Worm (Caenorhabditis elegans) whole organism, L3 larva: Measurements from ENCODE around the gene cutl-25.

ENCODE experiments used
- R02D3.7 ChIP-seq: fragments of 150-350 bp; optimal IDR thresholded peaks from 2 replicates; lab custom pipeline; 2014; ENCODE audit warnings: missing biosample characterization, missing genetic modification characterization
- ZK546.5 ChIP-seq: sonication (generic microtip); optimal IDR thresholded peaks from 2 replicates; lab custom pipeline; 2017; ENCODE audit warnings: missing biosample characterization, missing genetic modification characterization
- ama-1 ChIP-seq: fragments of 150-350 bp; optimal IDR thresholded peaks from 2 replicates; lab custom pipeline; 2018
- ceh-16 ChIP-seq: sonication (generic microtip); optimal IDR thresholded peaks from 2 replicates; lab custom pipeline; 2017; ENCODE audit warnings: missing biosample characterization, missing genetic modification characterization
- ceh-82 ChIP-seq: fragments of 150-350 bp; optimal IDR thresholded peaks from 2 replicates; lab custom pipeline; 2014; ENCODE audit warnings: missing biosample characterization, missing genetic modification characterization
- egl-27 ChIP-seq: sonication (generic microtip); optimal IDR thresholded peaks from 4 replicates; lab custom pipeline; 2017; ENCODE audit warnings: missing biosample characterization, missing genetic modification reagents, missing genetic modification characterization
- egl-5 ChIP-seq: fragments of 150-350 bp; optimal IDR thresholded peaks from 2 replicates; lab custom pipeline; 2017; ENCODE audit warnings: missing biosample characterization, missing genetic modification reagents, missing genetic modification characterization, inconsistent platforms
- elt-1 ChIP-seq: fragments of 150-350 bp; optimal IDR thresholded peaks from 2 replicates; lab custom pipeline; 2014; ENCODE audit warnings: missing biosample characterization, missing genetic modification characterization
- elt-2 ChIP-seq: sonication (generic microtip); optimal IDR thresholded peaks from 2 replicates; lab custom pipeline; 2016; ENCODE audit warnings: missing genetic modification reagents, mild to moderate bottlenecking, missing genetic modification characterization, missing compliant biosample characterization
- elt-3 ChIP-seq, 3 experiments: fragments of 150-350 bp in 1 of 3; sonication (generic microtip) in 2 of 3; optimal IDR thresholded peaks; 2 replicates in 2 of 3; 4 replicates in 1 of 3; lab custom pipeline; 2014 to 2017; ENCODE audit warnings: missing biosample characterization in 3 of 3, missing genetic modification characterization in 3 of 3
- fkh-10 ChIP-seq: sonication (generic microtip); optimal IDR thresholded peaks from 2 replicates; lab custom pipeline; 2017; ENCODE audit warnings: missing biosample characterization, missing genetic modification reagents, missing genetic modification characterization
- fkh-2 ChIP-seq: fragments of 150-350 bp; optimal IDR thresholded peaks from 2 replicates; lab custom pipeline; 2014; ENCODE audit warnings: missing biosample characterization, missing genetic modification reagents, missing genetic modification characterization
- fos-1 ChIP-seq: fragments of 150-350 bp; optimal IDR thresholded peaks from 2 replicates; lab custom pipeline; 2014; ENCODE audit warnings: missing biosample characterization, missing genetic modification characterization
- jun-1 ChIP-seq: fragments of 150-350 bp; optimal IDR thresholded peaks from 2 replicates; lab custom pipeline; 2014; ENCODE audit warnings: missing biosample characterization, missing genetic modification reagents, missing genetic modification characterization
- lin-15B ChIP-seq: fragments of 150-350 bp; optimal IDR thresholded peaks from 2 replicates; lab custom pipeline; 2014; ENCODE audit warnings: missing biosample characterization, missing genetic modification characterization
- lin-39 ChIP-seq: fragments of 150-350 bp; optimal IDR thresholded peaks from 2 replicates; lab custom pipeline; 2018; ENCODE audit warnings: missing biosample characterization, missing genetic modification reagents, missing genetic modification characterization
- mdl-1 ChIP-seq: fragments of 150-350 bp; optimal IDR thresholded peaks from 2 replicates; lab custom pipeline; 2014; ENCODE audit warnings: missing biosample characterization, missing genetic modification characterization
- nfya-1 ChIP-seq: sonication (generic microtip); optimal IDR thresholded peaks from 2 replicates; lab custom pipeline; 2017; ENCODE audit warnings: missing genetic modification characterization, mild to moderate bottlenecking, missing compliant biosample characterization, antibody characterized with exemption, moderate library complexity; ENCODE audit not compliant: insufficient read depth
- nhr-11 ChIP-seq: fragments of 150-350 bp; optimal IDR thresholded peaks from 2 replicates; lab custom pipeline; 2014; ENCODE audit warnings: missing biosample characterization, missing genetic modification characterization
- nhr-12 ChIP-seq: fragments of 150-350 bp; optimal IDR thresholded peaks from 2 replicates; lab custom pipeline; 2014; ENCODE audit warnings: missing biosample characterization, missing genetic modification characterization
- nhr-23 ChIP-seq: fragments of 150-350 bp; optimal IDR thresholded peaks from 2 replicates; lab custom pipeline; 2014; ENCODE audit warnings: missing biosample characterization, missing genetic modification reagents, missing genetic modification characterization
- nhr-237 ChIP-seq: fragments of 150-350 bp; optimal IDR thresholded peaks from 2 replicates; lab custom pipeline; 2014; ENCODE audit warnings: missing biosample characterization, missing genetic modification characterization
- nhr-28 ChIP-seq: fragments of 150-350 bp; optimal IDR thresholded peaks from 2 replicates; lab custom pipeline; 2014; ENCODE audit warnings: missing biosample characterization, missing genetic modification characterization
- nhr-43 ChIP-seq: sonication (generic microtip); optimal IDR thresholded peaks from 2 replicates; lab custom pipeline; 2016; ENCODE audit warnings: mild to moderate bottlenecking, missing genetic modification characterization, missing compliant biosample characterization; ENCODE audit not compliant: poor library complexity, severe bottlenecking
- nhr-67 ChIP-seq: fragments of 150-350 bp; optimal IDR thresholded peaks from 2 replicates; lab custom pipeline; 2014; ENCODE audit warnings: missing biosample characterization, missing genetic modification characterization
- nhr-76 ChIP-seq: fragments of 150-350 bp; sonication (generic microtip); optimal IDR thresholded peaks from 5 replicates; lab custom pipeline; 2014; ENCODE audit warnings: missing biosample characterization, missing genetic modification characterization
- nhr-77 ChIP-seq: fragments of 150-350 bp; optimal IDR thresholded peaks from 2 replicates; lab custom pipeline; 2014; ENCODE audit warnings: missing biosample characterization, missing genetic modification characterization
- pha-4 ChIP-seq: fragments of 150-350 bp; optimal IDR thresholded peaks from 2 replicates; lab custom pipeline; 2014; ENCODE audit warnings: missing biosample characterization, missing genetic modification reagents, missing genetic modification characterization
- sea-2 ChIP-seq: fragments of 150-350 bp; sonication (generic microtip); optimal IDR thresholded peaks from 4 replicates; lab custom pipeline; 2014; ENCODE audit warnings: missing biosample characterization, missing genetic modification reagents, missing genetic modification characterization
- skn-1 ChIP-seq: fragments of 150-350 bp; optimal IDR thresholded peaks from 2 replicates; lab custom pipeline; 2014; ENCODE audit warnings: missing biosample characterization, missing genetic modification characterization
- snpc-4 ChIP-seq: fragments of 150-350 bp; optimal IDR thresholded peaks from 2 replicates; lab custom pipeline; 2014; ENCODE audit warnings: missing biosample characterization, missing genetic modification characterization
- unc-39 ChIP-seq: sonication (generic microtip); optimal IDR thresholded peaks from 4 replicates; lab custom pipeline; 2017; ENCODE audit warnings: missing biosample characterization, missing genetic modification characterization
- ztf-11 ChIP-seq: fragments of 150-350 bp; optimal IDR thresholded peaks from 2 replicates; lab custom pipeline; 2014; ENCODE audit warnings: missing biosample characterization, missing genetic modification characterization
- ztf-4 ChIP-seq: fragments of 150-350 bp; optimal IDR thresholded peaks from 2 replicates; lab custom pipeline; 2014; ENCODE audit warnings: missing biosample characterization, missing genetic modification characterization

The cutl-25 gene

DNA sequence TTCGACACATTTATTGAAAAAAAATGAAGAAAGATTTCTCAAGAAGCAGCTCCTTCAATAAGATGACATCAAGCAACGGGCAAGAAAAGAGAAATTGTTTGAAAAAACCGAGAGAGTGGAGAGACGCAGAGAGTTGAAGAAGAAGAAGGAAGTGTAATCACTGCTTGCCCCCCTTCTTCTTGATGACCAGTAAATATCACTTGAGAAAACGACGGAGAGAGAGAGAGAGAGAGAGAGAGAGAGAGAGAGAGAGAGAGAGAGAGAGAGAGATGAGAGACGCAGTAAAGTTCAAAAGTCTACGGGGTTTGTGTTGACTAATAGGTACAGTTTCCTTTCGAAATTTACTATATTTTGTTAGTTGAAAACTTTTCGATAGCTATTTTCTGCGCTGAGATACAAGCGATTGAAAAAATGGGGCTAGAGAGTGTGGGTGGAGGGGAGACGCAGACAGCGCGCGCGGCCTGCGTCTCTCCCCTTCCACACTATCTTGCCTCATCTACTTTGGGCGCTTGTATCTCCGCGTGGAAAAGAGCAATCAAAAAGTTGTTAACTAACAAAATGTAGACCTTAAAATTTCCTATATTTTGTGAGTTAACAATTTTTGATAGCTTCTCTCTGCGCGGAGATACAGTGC, 19.1 kb upstream of the cutl-25 start (continued):
- TF ChIP-seq fos-1 = no peak
- no peak for TF ChIP-seq nhr-76 (tag; lab: Kevin White, UChicago)

DNA sequence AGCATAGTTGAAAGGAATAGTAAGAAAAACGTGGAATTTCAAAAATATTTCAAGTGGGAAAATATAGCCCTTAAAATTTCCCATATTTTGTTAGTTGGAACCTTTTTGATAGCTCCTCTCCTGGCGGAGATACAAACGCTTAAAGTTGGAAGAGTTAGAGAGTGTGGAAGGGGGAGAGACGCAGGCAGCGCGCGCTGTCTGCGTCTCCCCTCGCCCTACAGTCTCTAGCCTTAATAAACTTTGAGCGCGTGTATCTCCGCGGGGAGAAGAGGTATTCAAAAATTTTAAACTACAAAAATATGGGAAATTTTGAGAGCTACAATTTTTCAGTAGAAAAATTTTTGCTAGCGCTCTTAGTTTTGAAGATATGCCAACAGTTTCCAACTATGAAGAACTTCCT, 17.6 kb upstream of the cutl-25 start:
- no peak for TF ChIP-seq nhr-77
- no peak for TF ChIP-seq elt-2 (tag; lab: Kevin White, UChicago)
- TF ChIP-seq sea-2 = no peak
- no peak for TF ChIP-seq ceh-16 (tag; lab: Kevin White, UChicago)
- no peak for TF ChIP-seq nhr-237 (tag; lab: Kevin White, UChicago)
- TF ChIP-seq nhr-11 = no peak
- no peak for TF ChIP-seq ztf-4 (tag; lab: Kevin White, UChicago)
- no peak for TF ChIP-seq egl-27 (tag; lab: Kevin White, UChicago)
- TF ChIP-seq, all 47 proteins: peak for 0

- TF ChIP-seq lin-39 (tag; lab: Kevin White, UChicago) (peak; percentile 10), ztf-4 (tag; lab: Kevin White, UChicago) (no peak)
- TF ChIP-seq, all 47 proteins: peak for 1
Observed at ce11 chrIII:3063999-3064398, 17.1 kb upstream of the cutl-25 start, which contains the start of gene H06I04.6. Gene H06I04.6 (minus strand): TSS chrIII:3064343.

DNA sequence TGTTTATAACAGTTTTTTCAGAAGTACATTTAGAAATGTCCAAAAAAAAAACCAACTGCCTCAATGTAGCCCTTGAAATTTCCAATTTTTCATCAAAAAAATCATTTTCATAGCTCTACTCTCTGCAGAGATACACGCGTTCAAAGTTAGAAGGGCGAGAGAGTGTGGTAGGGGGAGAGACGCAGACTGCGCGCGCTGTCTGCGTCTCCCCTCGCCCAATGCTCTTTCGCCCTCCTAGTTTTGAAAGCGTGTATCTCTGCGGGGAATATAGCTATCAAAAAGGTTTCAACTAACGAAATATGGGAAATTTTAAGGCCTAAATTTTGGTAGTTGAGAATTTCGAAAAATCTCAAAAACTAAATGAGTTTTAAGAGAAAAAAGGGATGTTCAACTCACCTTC, 16.6 kb upstream of the cutl-25 start:
- no peak for TF ChIP-seq nhr-43 (tag; lab: Kevin White, UChicago)
- no peak for TF ChIP-seq fos-1
- TF ChIP-seq pha-4 (tag; lab: Kevin White, UChicago) = no peak
- TF ChIP-seq, all 47 proteins: peak for 0

ce11 chrIII:3063084-3063483, 16.1 kb upstream of the cutl-25 start:
- no peak for TF ChIP-seq skn-1 (tag; lab: Kevin White, UChicago)
- TF ChIP-seq elt-1 (tag; lab: Kevin White, UChicago) = no peak
- TF ChIP-seq ztf-4 (tag; lab: Kevin White, UChicago) = no peak
- TF ChIP-seq nfya-1 = no peak
- no peak for TF ChIP-seq unc-39 (tag; lab: Kevin White, UChicago)
- TF ChIP-seq R02D3.7 (tag; lab: Kevin White, UChicago) = no peak
- no peak for TF ChIP-seq fkh-10
- no peak for TF ChIP-seq nhr-12 (tag; lab: Kevin White, UChicago)
- no peak for TF ChIP-seq jun-1 (tag; lab: Kevin White, UChicago)

- no peak for TF ChIP-seq ceh-82 (tag; lab: Kevin White, UChicago)
- TF ChIP-seq elt-1 (tag; lab: Kevin White, UChicago) = no peak
- TF ChIP-seq fkh-10 = no peak
- no peak for TF ChIP-seq lin-15B (tag; lab: Kevin White, UChicago)
- TF ChIP-seq nhr-77 = no peak
- TF ChIP-seq nhr-23 (tag; lab: Kevin White, UChicago) = no peak
- no peak for TF ChIP-seq nhr-28
- TF ChIP-seq skn-1 (tag; lab: Kevin White, UChicago) = no peak
- no peak for TF ChIP-seq fos-1
- TF ChIP-seq nhr-67 (tag; lab: Kevin White, UChicago) = no peak
- TF ChIP-seq sea-2 = no peak
- no peak for TF ChIP-seq nhr-11
- no peak for TF ChIP-seq snpc-4 (tag; lab: Kevin White, UChicago)
- no peak for TF ChIP-seq ceh-16 (tag; lab: Kevin White, UChicago)
Observed at ce11 chrIII:3061289-3061688, 14.3 kb upstream of the cutl-25 start.

DNA sequence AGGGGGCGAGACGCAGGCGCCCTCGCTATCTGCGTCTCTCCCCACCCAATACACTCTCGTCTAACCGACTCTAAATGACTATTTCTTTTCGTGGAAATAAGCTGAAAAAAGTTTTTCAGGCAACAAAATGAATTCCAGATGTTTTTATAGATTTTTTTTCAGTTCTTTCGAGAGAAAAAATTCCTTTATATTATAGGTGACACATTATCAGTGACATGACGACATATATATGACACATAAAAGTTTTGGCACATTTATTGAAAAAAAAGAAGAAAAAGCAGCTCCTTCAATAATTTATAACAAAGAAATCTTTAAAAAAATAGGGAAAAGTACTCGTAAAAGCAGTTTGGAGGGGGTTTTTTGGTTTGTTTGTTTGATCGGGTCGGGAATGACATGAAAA, 13.3 kb upstream of the cutl-25 start, which contains the start of gene fipr-29:
Gene fipr-29, minus strand, starts transcription at position 101 of the 400 bp plus-strand sequence.
- TF ChIP-seq nhr-237 (tag; lab: Kevin White, UChicago) (no peak), lin-39 (tag; lab: Kevin White, UChicago) (no peak), ceh-16 (tag; lab: Kevin White, UChicago) (no peak), nhr-76 (tag; lab: Kevin White, UChicago) (no peak), fkh-2 (tag; lab: Kevin White, UChicago) (no peak), mdl-1 (no peak), nhr-12 (tag; lab: Kevin White, UChicago) (no peak), ztf-11 (tag; lab: Kevin White, UChicago) (no peak), egl-5 (tag; lab: Kevin White, UChicago) (no peak), ZK546.5 (tag; lab: Kevin White, UChicago) (no peak), nhr-43 (tag; lab: Kevin White, UChicago) (no peak), elt-3 (tag; optimal IDR thresholded peaks at IDR 0.05; lab: Kevin White, UChicago) (no peak), ama-1 (lab: Kevin White, UChicago) (no peak), elt-1 (tag; lab: Kevin White, UChicago) (no peak)
- TF ChIP-seq, all 47 proteins: peak for 0
